In genomic region chrIII:10284214-10284613, ce11 we compare ENCODE assay signal across 4 worm cellular contexts.
TF ChIP-seq lines count a peak whose summit lies in the region.

No protein-coding gene starts in this region.

TF ChIP-seq in whole organism, L1 larva, 84 proteins besides CTCF, POLR2A, EP300 and RAD21 (continued from another document):
- TF ChIP-seq dpl-1 (GFP tag; optimal IDR thresholded peaks at IDR 0.05; lab: Kevin White, UChicago) (peak in 2 of 3 experiments; percentile 25 to 33), mep-1 (tag; optimal IDR thresholded peaks at IDR 0.05; lab: Kevin White, UChicago) (peak; percentile 13), swsn-7 (tag; optimal IDR thresholded peaks at IDR 0.05; lab: Kevin White, UChicago) (peak; percentile 69), snu-23 (GFP tag; optimal IDR thresholded peaks at IDR 0.05; lab: Kevin White, UChicago) (peak; percentile 37), vab-15 (tag; optimal IDR thresholded peaks at IDR 0.05; lab: Kevin White, UChicago) (no peak), lin-14 (GFP tag; optimal IDR thresholded peaks at IDR 0.05; lab: Kevin White, UChicago) (peak; percentile 98), nhr-71 (tag; optimal IDR thresholded peaks at IDR 0.05; lab: Kevin White, UChicago) (peak; percentile 80), Y116A8C.19 (tag; optimal IDR thresholded peaks at IDR 0.05; lab: Kevin White, UChicago; ENCODE audit: borderline replicate concordance) (no peak), tbx-2 (tag; optimal IDR thresholded peaks at IDR 0.05; lab: Kevin White, UChicago) (peak; percentile 68), ceh-8 (GFP tag; optimal IDR thresholded peaks at IDR 0.05; lab: Kevin White, UChicago) (peak; percentile 13), nhr-19 (GFP tag; conservative IDR thresholded peaks at IDR 0.05; lab: Robert Waterston, UW) (0 out of 2 replicates have a peak, but pooled peaks have one; percentile 29), efl-1 (optimal IDR thresholded peaks at IDR 0.05; lab: Kevin White, UChicago) (peak; percentile 43 to 45), efl-1 (GFP tag; optimal IDR thresholded peaks at IDR 0.05 in 1 of 2; lab: Kevin White, UChicago) (peak in 1 of 2 experiments; percentile 35), skn-1 (tag; optimal IDR thresholded peaks at IDR 0.05; lab: Kevin White, UChicago) (no peak), ceh-82 (tag; optimal IDR thresholded peaks at IDR 0.05; lab: Kevin White, UChicago) (peak; percentile 47 to 58 (median 56)), nhr-237 (tag; optimal IDR thresholded peaks at IDR 0.05; lab: Kevin White, UChicago) (no peak), lin-35 (GFP tag; optimal IDR thresholded peaks at IDR 0.05; lab: Kevin White, UChicago) (peak in 1 of 2 experiments; percentile 29), isw-1 (GFP tag; IDR thresholded peaks at IDR 0.05; lab: Robert Waterston, UW) (peak; percentile 69), lsy-2 (tag; optimal IDR thresholded peaks at IDR 0.05; lab: Kevin White, UChicago) (peak; percentile 48 to 65)
TF ChIP-seq in whole organism, L1 larva: peak in this region for 32.

TF ChIP-seq in whole organism, L2 larva, 48 proteins besides CTCF, POLR2A, EP300 and RAD21 (continued from another document):
- TF ChIP-seq sma-9 (GFP tag; optimal IDR thresholded peaks at IDR 0.05; lab: Kevin White, UChicago) (peak; percentile 48), sma-9 (tag; optimal IDR thresholded peaks at IDR 0.05; lab: Kevin White, UChicago) (no peak), aly-2 (tag; optimal IDR thresholded peaks at IDR 0.05; lab: Kevin White, UChicago) (no peak), nhr-11 (tag; optimal IDR thresholded peaks at IDR 0.05; lab: Kevin White, UChicago) (no peak), egl-27 (tag; optimal IDR thresholded peaks at IDR 0.05; lab: Kevin White, UChicago) (peak; percentile 72), nhr-6 (tag; optimal IDR thresholded peaks at IDR 0.05; lab: Kevin White, UChicago) (peak; percentile 33), mbf-1 (tag; optimal IDR thresholded peaks at IDR 0.05; lab: Kevin White, UChicago) (no peak), elt-3 (tag; optimal IDR thresholded peaks at IDR 0.05; lab: Kevin White, UChicago) (no peak), mab-5 (tag; optimal IDR thresholded peaks at IDR 0.05; lab: Kevin White, UChicago) (peak; percentile 66), nhr-10 (tag; optimal IDR thresholded peaks at IDR 0.05; lab: Kevin White, UChicago) (no peak), alr-1 (tag; optimal IDR thresholded peaks at IDR 0.05; lab: Kevin White, UChicago) (no peak), skn-1 (tag; optimal IDR thresholded peaks at IDR 0.05; lab: Kevin White, UChicago) (no peak), nhr-12 (tag; optimal IDR thresholded peaks at IDR 0.05; lab: Kevin White, UChicago) (no peak), ZK546.5 (tag; optimal IDR thresholded peaks at IDR 0.05; lab: Kevin White, UChicago) (no peak)

TF ChIP-seq in whole organism, L3 larva, 47 proteins besides CTCF, POLR2A, EP300 and RAD21 (continued from another document):
- no peak for TF ChIP-seq nhr-12 (tag; optimal IDR thresholded peaks at IDR 0.05; lab: Kevin White, UChicago)
- TF ChIP-seq lsy-12 (tag; optimal IDR thresholded peaks at IDR 0.05; lab: Kevin White, UChicago), result no peak
- TF ChIP-seq ceh-16 (tag; optimal IDR thresholded peaks at IDR 0.05; lab: Kevin White, UChicago), result no peak
- TF ChIP-seq fos-1 (tag; optimal IDR thresholded peaks at IDR 0.05; lab: Kevin White, UChicago), result no peak
- no peak for TF ChIP-seq fkh-2 (tag; optimal IDR thresholded peaks at IDR 0.05; lab: Kevin White, UChicago)
- no peak for TF ChIP-seq nhr-67 (tag; optimal IDR thresholded peaks at IDR 0.05; lab: Kevin White, UChicago)
- no peak for TF ChIP-seq nhr-237 (tag; optimal IDR thresholded peaks at IDR 0.05; lab: Kevin White, UChicago)
- peak; percentile 52 for TF ChIP-seq lin-15B (tag; optimal IDR thresholded peaks at IDR 0.05; lab: Kevin White, UChicago)
- TF ChIP-seq ztf-4 (tag; optimal IDR thresholded peaks at IDR 0.05; lab: Kevin White, UChicago), result no peak
- no peak for TF ChIP-seq ZK546.5 (tag; optimal IDR thresholded peaks at IDR 0.05; lab: Kevin White, UChicago)

TF ChIP-seq in whole organism, L4 larva, 104 proteins besides CTCF, POLR2A, EP300 and RAD21 (continued from another document):
- TF ChIP-seq R02D3.7 (tag; optimal IDR thresholded peaks at IDR 0.05; lab: Kevin White, UChicago) (no peak), spr-1 (tag; optimal IDR thresholded peaks at IDR 0.05; lab: Kevin White, UChicago) (no peak), lir-3 (tag; optimal IDR thresholded peaks at IDR 0.05; lab: Kevin White, UChicago) (no peak), nhr-48 (tag; optimal IDR thresholded peaks at IDR 0.05; lab: Kevin White, UChicago) (no peak), ceh-32 (tag; optimal IDR thresholded peaks at IDR 0.05; lab: Kevin White, UChicago; ENCODE audit: poor library complexity) (no peak), nhr-10 (tag; optimal IDR thresholded peaks at IDR 0.05; lab: Kevin White, UChicago) (no peak), ZK546.5 (tag; optimal IDR thresholded peaks at IDR 0.05; lab: Kevin White, UChicago) (no peak), hmg-1.1 (GFP tag; IDR thresholded peaks at IDR 0.05; lab: Robert Waterston, UW) (peak; percentile 74), D1046.2 (GFP tag; IDR thresholded peaks at IDR 0.05; lab: Robert Waterston, UW) (0 out of 2 replicates have a peak, but pooled peaks have one; percentile 72), T26A8.4 (GFP tag; IDR thresholded peaks at IDR 0.05; lab: Robert Waterston, UW) (no peak), F10B5.3 (tag; optimal IDR thresholded peaks at IDR 0.05; lab: Kevin White, UChicago) (no peak), ctbp-1 (GFP tag; IDR thresholded peaks at IDR 0.05; lab: Robert Waterston, UW) (peak; percentile 94; the same call in 1 of the 2 replicates), ceh-20 (GFP tag; IDR thresholded peaks at IDR 0.05; lab: Robert Waterston, UW) (no peak), ZK337.2 (GFP tag; IDR thresholded peaks at IDR 0.05; lab: Robert Waterston, UW) (no peak), dmd-9 (GFP tag; IDR thresholded peaks at IDR 0.05; lab: Robert Waterston, UW) (no peak), lin-39 (tag; optimal IDR thresholded peaks at IDR 0.05; lab: Kevin White, UChicago) (no peak), snpc-4 (tag; optimal IDR thresholded peaks at IDR 0.05; lab: Kevin White, UChicago) (no peak), F49E8.2 (tag; optimal IDR thresholded peaks at IDR 0.05; lab: Kevin White, UChicago; ENCODE audit: borderline replicate concordance) (no peak), nhr-11 (tag; optimal IDR thresholded peaks at IDR 0.05; lab: Kevin White, UChicago) (peak; percentile 13), nhr-28 (tag; optimal IDR thresholded peaks at IDR 0.05; lab: Kevin White, UChicago) (no peak), nhr-25 (tag; optimal IDR thresholded peaks at IDR 0.05; lab: Kevin White, UChicago; ENCODE audit: borderline replicate concordance, insufficient read depth) (no peak), nhr-102 (tag; optimal IDR thresholded peaks at IDR 0.05; lab: Kevin White, UChicago) (no peak), lin-38 (GFP tag; IDR thresholded peaks at IDR 0.05; lab: Robert Waterston, UW) (no peak; the same call in 1 of the 2 replicates), aly-2 (tag; optimal IDR thresholded peaks at IDR 0.05; lab: Kevin White, UChicago) (no peak), mxl-2 (GFP tag; conservative IDR thresholded peaks at IDR 0.05; lab: Robert Waterston, UW) (no peak), unc-39 (tag; optimal IDR thresholded peaks at IDR 0.05; lab: Kevin White, UChicago) (no peak), saeg-2 (GFP tag; IDR thresholded peaks at IDR 0.05; lab: Robert Waterston, UW) (no peak), lsy-2 (tag; optimal IDR thresholded peaks at IDR 0.05; lab: Kevin White, UChicago) (peak; percentile 46 to 58), F37D6.2 (tag; optimal IDR thresholded peaks at IDR 0.05; lab: Kevin White, UChicago) (peak; percentile 68), T20F7.1 (GFP tag; optimal IDR thresholded peaks at IDR 0.05; lab: Kevin White, UChicago) (no peak), nhr-111 (GFP tag; optimal IDR thresholded peaks at IDR 0.05; lab: Kevin White, UChicago) (no peak), daf-12 (tag; optimal IDR thresholded peaks at IDR 0.05; lab: Kevin White, UChicago) (no peak), rbr-2 (tag; optimal IDR thresholded peaks at IDR 0.05; lab: Kevin White, UChicago) (peak; percentile 85), dpl-1 (GFP tag; optimal IDR thresholded peaks at IDR 0.05; lab: Kevin White, UChicago) (no peak), fkh-10 (GFP tag; optimal IDR thresholded peaks at IDR 0.05; lab: Kevin White, UChicago) (peak; percentile 61), unc-62 (GFP tag; optimal IDR thresholded peaks at IDR 0.05 in 1 of 2; lab: Kevin White, UChicago) (peak in 1 of 2 experiments; percentile 82), unc-62 (tag; optimal IDR thresholded peaks at IDR 0.05; lab: Kevin White, UChicago) (no peak), tra-1 (GFP tag; IDR thresholded peaks at IDR 0.05; lab: Robert Waterston, UW) (0 out of 2 replicates have a peak, but pooled peaks have one; percentile 35), mep-1 (tag; optimal IDR thresholded peaks at IDR 0.05; lab: Kevin White, UChicago) (peak; percentile 61), mxl-3 (GFP tag; optimal IDR thresholded peaks at IDR 0.05; lab: Kevin White, UChicago) (peak; percentile 28), spr-3 (GFP tag; optimal IDR thresholded peaks at IDR 0.05; lab: Kevin White, UChicago) (no peak), lin-1 (GFP tag; IDR thresholded peaks at IDR 0.05; lab: Robert Waterston, UW) (no peak), mes-2 (tag; optimal IDR thresholded peaks at IDR 0.05; lab: Kevin White, UChicago; ENCODE audit: poor library complexity, severe bottlenecking) (peak; percentile 9), dve-1 (tag; optimal IDR thresholded peaks at IDR 0.05; lab: Kevin White, UChicago; ENCODE audit: insufficient read depth) (no peak), ztf-11 (tag; optimal IDR thresholded peaks at IDR 0.05; lab: Kevin White, UChicago) (no peak), Y105C5A.15 (GFP tag; IDR thresholded peaks at IDR 0.05; lab: Robert Waterston, UW) (no peak), ztf-7 (tag; optimal IDR thresholded peaks at IDR 0.05; lab: Kevin White, UChicago) (no peak), lim-7 (GFP tag; IDR thresholded peaks at IDR 0.05; lab: Robert Waterston, UW) (no peak)
